Worm (Caenorhabditis elegans) whole organism, late embryonic: ENCODE data around the gene cuc-1.

Experiments
- F13H6.1 ChIP-seq: sonication (generic microtip); optimal IDR thresholded peaks from 2 replicates; lab custom pipeline; 2016; ENCODE audit warnings: missing genetic modification characterization, missing compliant biosample characterization
- ceh-45 ChIP-seq: fragments of 200-800 bp; sonication (Bioruptor generic); IDR thresholded peaks from 2 replicates; pipeline ENCODE4 v1.3.6; 2022; ENCODE audit warnings: missing genetic modification reagents, missing genetic modification characterization, missing compliant biosample characterization
- fkh-10 ChIP-seq: fragments of 150-350 bp; optimal IDR thresholded peaks from 2 replicates; lab custom pipeline; 2014; ENCODE audit warnings: missing biosample characterization, missing genetic modification reagents, missing genetic modification characterization
- lin-11 ChIP-seq: fragments of 200-800 bp; sonication (Bioruptor generic); optimal IDR thresholded peaks from 2 replicates; lab custom pipeline; 2018; ENCODE audit warnings: mild to moderate bottlenecking, missing genetic modification characterization, missing compliant biosample characterization
- nfya-1 ChIP-seq: sonication (generic microtip); optimal IDR thresholded peaks from 2 replicates; lab custom pipeline; 2017; ENCODE audit warnings: missing genetic modification characterization, mild to moderate bottlenecking, missing compliant biosample characterization, antibody characterized with exemption, moderate library complexity
- pax-1 ChIP-seq: fragments of 150-350 bp; optimal IDR thresholded peaks from 2 replicates; lab custom pipeline; 2014; ENCODE audit warnings: missing biosample characterization, missing genetic modification characterization
- pqm-1 ChIP-seq: sonication (generic microtip); optimal IDR thresholded peaks from 2 replicates; lab custom pipeline; 2016; ENCODE audit warnings: missing genetic modification characterization, missing compliant biosample characterization
- rnt-1 ChIP-seq: sonication (generic microtip); optimal IDR thresholded peaks from 2 replicates; lab custom pipeline; 2016; ENCODE audit warnings: missing genetic modification characterization, missing compliant biosample characterization
- syd-9 ChIP-seq: sonication (generic microtip); optimal IDR thresholded peaks from 2 replicates; lab custom pipeline; 2016; ENCODE audit warnings: mild to moderate bottlenecking, missing genetic modification characterization, moderate library complexity, missing compliant biosample characterization

DNA sequence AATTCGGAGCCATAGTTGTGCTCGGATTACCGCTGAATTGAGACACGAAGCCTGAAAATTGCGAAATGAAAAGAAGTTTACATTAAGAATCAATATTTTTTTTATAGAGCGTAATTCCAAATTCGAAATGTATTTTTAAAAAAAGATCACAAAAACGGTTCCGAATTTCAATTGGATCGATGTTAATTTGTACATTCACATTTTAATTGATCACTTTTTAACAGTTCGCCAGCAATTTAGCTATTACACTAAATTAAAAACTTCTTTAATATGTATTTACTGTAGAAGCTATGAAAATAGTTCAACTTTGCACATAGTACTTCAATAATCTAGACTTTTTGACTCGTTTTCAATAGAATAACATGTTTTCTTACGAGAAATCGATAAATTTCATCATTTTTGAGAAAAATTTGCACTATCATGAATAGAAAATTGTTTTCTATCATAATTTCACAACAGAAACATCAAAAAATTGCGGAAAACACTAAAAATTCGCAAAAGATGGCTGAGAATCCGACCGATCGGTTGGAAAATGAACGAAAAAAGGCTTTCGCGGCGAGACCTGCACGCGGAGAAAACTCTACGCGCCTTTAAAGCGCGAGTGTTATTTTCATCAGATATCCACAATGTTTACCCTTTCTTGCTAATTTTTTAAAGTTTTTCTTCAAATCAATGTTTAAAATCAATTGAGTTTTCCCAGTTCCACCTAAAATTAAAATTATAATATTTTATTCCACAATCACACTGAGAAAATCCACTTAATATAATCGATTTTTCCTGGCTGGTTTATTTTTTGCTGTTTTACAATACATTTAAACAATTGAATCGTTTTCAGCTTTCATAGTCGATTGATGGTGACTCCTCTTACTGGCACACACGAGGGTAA lies 32.0 kb downstream of the cuc-1 start, which contains the start of the genes egl-45 and kcmf-1:
- TF ChIP-seq nfya-1 (no peak), rnt-1 (tag; lab: Kevin White, UChicago) (no peak), lin-11 (tag; lab: Kevin White, UChicago) (no peak), F13H6.1 (no peak), pax-1 (tag; lab: Kevin White, UChicago) (no peak), pqm-1 (tag; lab: Kevin White, UChicago) (no peak), fkh-10 (no peak), ceh-45 (no peak), syd-9 (tag; lab: Kevin White, UChicago) (no peak)
